Fruit fly (Drosophila melanogaster) whole organism, embryonic: ENCODE measurements around the gene Kr-h2.

ENCODE experiments used
- CG11695 ChIP-seq: fragments of 200-800 bp; sonication (Bioruptor generic); IDR thresholded peaks from 3 replicates; pipeline ENCODE4 v1.3.6; 2022; ENCODE audit warnings: missing biosample characterization, missing genetic modification characterization
- CG4360 ChIP-seq: fragments of 200-800 bp; sonication (Bioruptor generic); IDR thresholded peaks from 2 replicates; pipeline ENCODE4 v1.3.6; 2022; ENCODE audit warnings: missing biosample characterization, missing genetic modification characterization
- CG5245 ChIP-seq: fragments of 200-800 bp; sonication (Bioruptor generic); optimal IDR thresholded peaks from 3 replicates; lab custom pipeline; 2016; ENCODE audit warnings: missing biosample characterization, missing genetic modification characterization
- Dad ChIP-seq: fragments of 200-800 bp; sonication (Bioruptor generic); optimal IDR thresholded peaks from 3 replicates; lab custom pipeline; 2016; ENCODE audit warnings: missing biosample characterization, missing genetic modification characterization
- Hr39 ChIP-seq: fragments of >200 bp; optimal IDR thresholded peaks from 2 replicates; lab custom pipeline; 2017
- NC2β ChIP-seq: fragments of 200-800 bp; sonication (Bioruptor generic); optimal IDR thresholded peaks from 2 replicates; lab custom pipeline; 2016; ENCODE audit warnings: missing biosample characterization, missing genetic modification characterization
- ewg ChIP-seq: fragments of 200-800 bp; sonication (Bioruptor generic); optimal IDR thresholded peaks from 3 replicates; lab custom pipeline; 2017; ENCODE audit warnings: mild to moderate bottlenecking, missing biosample characterization, missing genetic modification reagents, missing genetic modification characterization
- nmo ChIP-seq: fragments of 200-800 bp; sonication (Bioruptor generic); optimal IDR thresholded peaks from 2 replicates; lab custom pipeline; 2018; ENCODE audit warnings: missing biosample characterization, mild to moderate bottlenecking, missing genetic modification characterization, moderate library complexity

DNA sequence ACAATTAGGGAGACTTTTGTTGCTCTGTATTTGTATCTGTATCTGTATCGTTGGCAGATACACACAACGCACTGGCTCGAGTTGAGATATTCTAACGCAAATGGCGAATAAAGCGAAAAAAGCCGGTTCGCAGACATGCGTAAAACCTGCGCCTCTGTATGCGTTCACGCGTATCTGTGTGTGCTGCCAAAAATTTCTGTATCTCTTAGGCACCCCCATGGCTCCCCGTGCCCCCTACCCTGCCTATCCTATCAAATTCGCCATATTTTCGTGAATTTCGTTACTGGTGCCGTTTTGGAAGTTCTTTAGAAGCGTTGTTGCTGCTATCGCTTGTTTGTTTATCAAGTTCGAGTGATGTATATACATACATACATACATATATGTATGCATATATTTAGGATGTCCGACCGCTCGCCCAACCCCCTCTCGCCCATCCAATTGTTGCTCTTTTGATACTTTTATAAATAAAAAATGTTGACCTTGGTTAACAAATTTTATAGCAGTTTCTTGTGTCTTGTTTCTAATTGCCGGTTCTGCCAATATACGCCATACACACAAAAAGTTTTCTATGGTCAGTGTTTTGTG lies 15.0 kb downstream of the Kr-h2 start:
- TF ChIP-seq CG5245 (GFP tag; lab: Kevin White, UChicago), result no peak
- TF ChIP-seq Hr39 (lab: Kevin White, UChicago), result no peak
- no peak for TF ChIP-seq CG11695 (GFP tag; lab: Robert Waterston, UW)
- TF ChIP-seq NC2β (GFP tag; lab: Kevin White, UChicago), result no peak
- no peak for TF ChIP-seq nmo (GFP tag; lab: Kevin White, UChicago)
- no peak for TF ChIP-seq ewg
- no peak for TF ChIP-seq CG4360 (GFP tag; lab: Robert Waterston, UW)
- TF ChIP-seq Dad (GFP tag; lab: Kevin White, UChicago), result no peak
